Worm (Caenorhabditis elegans): ENCODE measurements around the gene ruvb-2.

ce11 chrIV:6951259-6951658 lies 32.1 kb upstream of the ruvb-2 start:
- TF ChIP-seq ceh-16 (tag; optimal IDR thresholded peaks at IDR 0.05): no peak
- no peak for TF ChIP-seq blmp-1 (tag; optimal IDR thresholded peaks at IDR 0.05; ENCODE audit: insufficient read depth)
- TF ChIP-seq skn-1 (tag; optimal IDR thresholded peaks at IDR 0.05): no peak
